Fruit fly (Drosophila melanogaster): ENCODE results near the gene Lk.
A peak's percentile ranks its signal among the peaks of the same experiment; 100 is the strongest.

The Lk gene

DNA sequence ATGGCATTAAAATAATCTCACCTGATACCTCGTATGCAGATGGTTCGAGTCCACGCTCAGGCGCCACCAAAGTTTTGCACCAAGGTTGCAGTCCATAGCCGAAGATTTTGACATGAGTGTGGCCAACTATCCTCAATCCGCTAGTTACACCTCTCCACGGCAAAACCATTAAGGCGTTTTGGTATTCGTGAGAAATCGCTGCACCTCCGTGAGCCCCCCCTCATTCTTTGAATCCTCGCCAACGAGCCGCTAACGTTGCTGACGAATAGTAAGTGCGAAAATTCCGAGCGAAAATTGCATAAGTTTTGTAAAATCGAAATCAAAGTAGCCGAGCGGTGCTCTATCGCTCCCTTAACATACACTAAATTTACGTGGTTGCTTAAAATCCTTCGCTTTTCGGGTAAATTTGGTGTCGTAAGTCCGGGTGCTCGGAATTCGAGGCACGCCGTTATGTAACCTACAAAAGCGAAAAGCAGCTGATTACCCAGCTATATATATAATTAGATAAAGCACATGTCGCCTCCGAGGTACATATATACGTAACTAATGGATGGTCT, 23.1 kb downstream of the Lk start, which contains the start of gene Mpcp2 (continued):
- TF ChIP-seq insv (GFP tag; optimal IDR thresholded peaks at IDR 0.05) (peak in 1 of 2 experiments; percentile 53), CG15073 (GFP tag; optimal IDR thresholded peaks at IDR 0.05) (no peak), CG31224 (GFP tag; IDR thresholded peaks at IDR 0.05) (no peak), org-1 (GFP tag; optimal IDR thresholded peaks at IDR 0.05) (no peak), bab2 (GFP tag; optimal IDR thresholded peaks at IDR 0.05) (peak; percentile 8), CG33557 (GFP tag; optimal IDR thresholded peaks at IDR 0.05) (peak; percentile 12), corto (GFP tag; optimal IDR thresholded peaks at IDR 0.05) (no peak), Abd-B (GFP tag; optimal IDR thresholded peaks at IDR 0.05) (peak; percentile 65), Taf1 (GFP tag; IDR thresholded peaks at IDR 0.05) (no peak), Rx (GFP tag; IDR thresholded peaks at IDR 0.05) (no peak), crc (GFP tag; optimal IDR thresholded peaks at IDR 0.05) (no peak), cwo (GFP tag; optimal IDR thresholded peaks at IDR 0.05) (peak; percentile 43), CG8359 (GFP tag; optimal IDR thresholded peaks at IDR 0.05; ENCODE audit: borderline replicate concordance) (no peak), exex (tag; optimal IDR thresholded peaks at IDR 0.05) (peak; percentile 57), ase (GFP tag; IDR thresholded peaks at IDR 0.05) (no peak), twi (tag; optimal IDR thresholded peaks at IDR 0.05) (peak; percentile 25), CG11723 (GFP tag; optimal IDR thresholded peaks at IDR 0.05) (no peak), CG13123 (GFP tag; optimal IDR thresholded peaks at IDR 0.05) (no peak), CG2120 (GFP tag; optimal IDR thresholded peaks at IDR 0.05) (peak; percentile 50), CG30020 (tag; optimal IDR thresholded peaks at IDR 0.05) (peak; percentile 9), CG7556 (GFP tag; optimal IDR thresholded peaks at IDR 0.05) (peak; percentile 7), CG1233 (GFP tag; optimal IDR thresholded peaks at IDR 0.05) (peak; percentile 47), MTF-1 (GFP tag; optimal IDR thresholded peaks at IDR 0.05; ENCODE audit: borderline replicate concordance) (peak; percentile 39), CG10979 (tag; optimal IDR thresholded peaks at IDR 0.05) (peak; percentile 11), dan (GFP tag; IDR thresholded peaks at IDR 0.05) (no peak), CG10462 (GFP tag; optimal IDR thresholded peaks at IDR 0.05) (no peak), Kr (GFP tag; optimal IDR thresholded peaks at IDR 0.05) (no peak), ci (GFP tag; IDR thresholded peaks at IDR 0.05) (peak; percentile 57; the same call in 2 of the 3 replicates), jing (GFP tag; optimal IDR thresholded peaks at IDR 0.05) (no peak), D (optimal IDR thresholded peaks at IDR 0.05) (no peak), D (GFP tag; optimal IDR thresholded peaks at IDR 0.05) (no peak), nmo (GFP tag; optimal IDR thresholded peaks at IDR 0.05) (peak; percentile 59), CG8281 (tag; optimal IDR thresholded peaks at IDR 0.05) (no peak), maf-S (GFP tag; optimal IDR thresholded peaks at IDR 0.05) (no peak), sim (GFP tag; IDR thresholded peaks at IDR 0.05) (no peak), Deaf1 (tag; optimal IDR thresholded peaks at IDR 0.05) (peak; percentile 67), slou (GFP tag; optimal IDR thresholded peaks at IDR 0.05) (no peak), row (GFP tag; IDR thresholded peaks at IDR 0.05) (peak; percentile 39; the same call in 1 of the 3 replicates), CG8765 (GFP tag; IDR thresholded peaks at IDR 0.05) (no peak), ash1 (GFP tag; optimal IDR thresholded peaks at IDR 0.05) (peak; percentile 6), z (GFP tag; IDR thresholded peaks at IDR 0.05) (no peak), dpn (GFP tag; optimal IDR thresholded peaks at IDR 0.05) (peak in 1 of 2 experiments; percentile 34), trem (tag; optimal IDR thresholded peaks at IDR 0.05) (peak; percentile 83), CG12071 (GFP tag; optimal IDR thresholded peaks at IDR 0.05) (peak; percentile 36), CG1603 (tag; optimal IDR thresholded peaks at IDR 0.05) (peak; percentile 87), CG5245 (GFP tag; optimal IDR thresholded peaks at IDR 0.05) (no peak), Fer3 (tag; optimal IDR thresholded peaks at IDR 0.05) (no peak), Xrp1 (GFP tag; IDR thresholded peaks at IDR 0.05) (peak; percentile 38; the same call in 1 of the 2 replicates), Dad (GFP tag; optimal IDR thresholded peaks at IDR 0.05) (peak; percentile 50), Hmx (GFP tag; optimal IDR thresholded peaks at IDR 0.05) (no peak), CG6175 (GFP tag; IDR thresholded peaks at IDR 0.05) (no peak)
